Worm (Caenorhabditis elegans): ENCODE data around the gene rabr-1.

Gene rabr-1

DNA sequence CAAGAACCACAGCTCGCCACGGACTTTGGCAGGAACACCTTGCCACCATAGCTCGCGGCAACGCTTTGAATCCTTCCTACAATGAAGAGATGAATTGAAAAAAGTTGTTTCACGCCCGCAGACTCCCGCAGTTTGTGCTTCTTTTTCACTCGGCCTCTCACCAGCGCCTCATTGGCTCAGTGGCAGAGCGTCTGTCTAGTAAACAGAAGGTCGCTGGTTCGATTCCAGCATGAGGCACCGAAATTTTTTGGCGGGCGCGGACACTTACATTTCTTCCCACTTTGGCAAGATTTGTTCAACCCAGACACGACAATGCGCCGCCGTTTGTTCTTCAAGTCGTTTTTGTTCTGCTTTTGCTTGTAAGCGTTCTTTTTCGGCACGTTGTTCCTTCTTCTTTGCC, 31.9 kb downstream of the rabr-1 start:
- TF ChIP-seq nhr-120 (GFP tag; IDR thresholded peaks at IDR 0.05), result 0 out of 2 replicates have a peak, but pooled peaks have one; percentile 16
- TF ChIP-seq attf-5 (GFP tag; optimal IDR thresholded peaks at IDR 0.05), result no peak
- TF ChIP-seq egl-44 (GFP tag; IDR thresholded peaks at IDR 0.05), result 0 out of 2 replicates have a peak, but pooled peaks have one; percentile 35
- TF ChIP-seq rpc-1 (optimal IDR thresholded peaks at IDR 0.05), result peak; percentile 77
- TF ChIP-seq rpc-1 (tag; optimal IDR thresholded peaks at IDR 0.05), result peak; percentile 82
- peak; percentile 81 for TF ChIP-seq dox-1 (GFP tag; IDR thresholded peaks at IDR 0.05)
- TF ChIP-seq madf-3 (GFP tag; IDR thresholded peaks at IDR 0.05), result 0 out of 2 replicates have a peak, but pooled peaks have one; percentile 65
- TF ChIP-seq snpc-1.3 (tag; optimal IDR thresholded peaks at IDR 0.05; ENCODE audit: insufficient read depth), result peak; percentile 31
- peak; percentile 21 for TF ChIP-seq him-1 (tag; optimal IDR thresholded peaks at IDR 0.05)
- TF ChIP-seq ztf-25 (GFP tag; IDR thresholded peaks at IDR 0.05), result no peak
- TF ChIP-seq repo-1 (tag; optimal IDR thresholded peaks at IDR 0.05), result peak; percentile 46
- TF ChIP-seq ama-1 (optimal IDR thresholded peaks at IDR 0.05), result no peak
- TF ChIP-seq ama-1 (GFP tag; optimal IDR thresholded peaks at IDR 0.05), result peak; percentile 3 to 26
- peak; percentile 69 for TF ChIP-seq hmg-1.2 (GFP tag; IDR thresholded peaks at IDR 0.05)
- TF ChIP-seq F49E8.2 (tag; optimal IDR thresholded peaks at IDR 0.05; ENCODE audit: insufficient read depth), result no peak
- TF ChIP-seq C06A6.2 (GFP tag; conservative IDR thresholded peaks at IDR 0.05), result no peak
- TF ChIP-seq hsf-1 (GFP tag; IDR thresholded peaks at IDR 0.05), result 0 out of 2 replicates have a peak, but pooled peaks have one; percentile 30
- peak in 1 of 2 experiments; percentile 47 for TF ChIP-seq let-607 (tag; optimal IDR thresholded peaks at IDR 0.05)
- TF ChIP-seq ztf-3 (GFP tag; optimal IDR thresholded peaks at IDR 0.05), result no peak
- TF ChIP-seq tlf-1 (GFP tag; optimal IDR thresholded peaks at IDR 0.05), result no peak
- TF ChIP-seq sdz-38 (tag; optimal IDR thresholded peaks at IDR 0.05), result no peak
- peak in 1 of 3 experiments; percentile 45 for TF ChIP-seq lin-35 (GFP tag; optimal IDR thresholded peaks at IDR 0.05)
- TF ChIP-seq tbp1 (GFP tag; optimal IDR thresholded peaks at IDR 0.05), result peak; percentile 93
- TF ChIP-seq egrh-3 (GFP tag; IDR thresholded peaks at IDR 0.05), result peak; percentile 58; the same call in 1 of the 2 replicates
- TF ChIP-seq pha-4 (tag; optimal IDR thresholded peaks at IDR 0.05), result no peak
- TF ChIP-seq unc-62 (GFP tag; optimal IDR thresholded peaks at IDR 0.05), result no peak
- peak; percentile 33 for TF ChIP-seq lin-40 (tag; optimal IDR thresholded peaks at IDR 0.05)
- TF ChIP-seq cebp-1 (GFP tag; IDR thresholded peaks at IDR 0.05), result no peak
- peak; percentile 56 for TF ChIP-seq cebp-1 (tag; optimal IDR thresholded peaks at IDR 0.05)
- peak; percentile 58 for TF ChIP-seq snpc-4 (GFP tag; optimal IDR thresholded peaks at IDR 0.05)
- peak in 2 of 4 experiments; percentile 45 to 63 for TF ChIP-seq snpc-4 (tag; optimal IDR thresholded peaks at IDR 0.05)
- no peak for TF ChIP-seq aptf-3 (GFP tag; IDR thresholded peaks at IDR 0.05)
- peak; percentile 25 for TF ChIP-seq mxl-1 (tag; optimal IDR thresholded peaks at IDR 0.05)
- TF ChIP-seq Y56A3A.18 (GFP tag; IDR thresholded peaks at IDR 0.05), result peak; percentile 19; the same call in 1 of the 2 replicates
- TF ChIP-seq D2030.7 (GFP tag; IDR thresholded peaks at IDR 0.05), result peak; percentile 66
- TF ChIP-seq pbrm-1 (GFP tag; IDR thresholded peaks at IDR 0.05), result 0 out of 2 replicates have a peak, but pooled peaks have one; percentile 36
- TF ChIP-seq lsl-1 (GFP tag; optimal IDR thresholded peaks at IDR 0.05), result no peak
- TF ChIP-seq nhr-90 (tag; optimal IDR thresholded peaks at IDR 0.05), result peak; percentile 71
- peak; percentile 74 for TF ChIP-seq die-1 (tag; optimal IDR thresholded peaks at IDR 0.05)
- TF ChIP-seq chd-7 (tag; optimal IDR thresholded peaks at IDR 0.05), result peak; percentile 17
- TF ChIP-seq F22D6.2 (tag; optimal IDR thresholded peaks at IDR 0.05), result peak; percentile 10
- TF ChIP-seq F57A8.1 (GFP tag; optimal IDR thresholded peaks at IDR 0.05), result no peak
- TF ChIP-seq sea-2 (GFP tag; IDR thresholded peaks at IDR 0.05), result no peak
- TF ChIP-seq let-526 (GFP tag; IDR thresholded peaks at IDR 0.05), result peak; percentile 45; the same call in 1 of the 2 replicates
- TF ChIP-seq attf-6 (GFP tag; IDR thresholded peaks at IDR 0.05), result 0 out of 2 replicates have a peak, but pooled peaks have one; percentile 26
- TF ChIP-seq nfyb-1 (GFP tag; IDR thresholded peaks at IDR 0.05), result peak; percentile 81
- peak; percentile 78 for TF ChIP-seq lin-26 (GFP tag; IDR thresholded peaks at IDR 0.05)
- TF ChIP-seq B0336.3 (GFP tag; IDR thresholded peaks at IDR 0.05), result peak; percentile 33; the same call in 1 of the 2 replicates
- TF ChIP-seq dpff-1 (tag; optimal IDR thresholded peaks at IDR 0.05), result no peak

All from whole organism, young adult.